Worm (Caenorhabditis elegans): ENCODE measurements around the gene B0244.5.

The B0244.5 gene

DNA sequence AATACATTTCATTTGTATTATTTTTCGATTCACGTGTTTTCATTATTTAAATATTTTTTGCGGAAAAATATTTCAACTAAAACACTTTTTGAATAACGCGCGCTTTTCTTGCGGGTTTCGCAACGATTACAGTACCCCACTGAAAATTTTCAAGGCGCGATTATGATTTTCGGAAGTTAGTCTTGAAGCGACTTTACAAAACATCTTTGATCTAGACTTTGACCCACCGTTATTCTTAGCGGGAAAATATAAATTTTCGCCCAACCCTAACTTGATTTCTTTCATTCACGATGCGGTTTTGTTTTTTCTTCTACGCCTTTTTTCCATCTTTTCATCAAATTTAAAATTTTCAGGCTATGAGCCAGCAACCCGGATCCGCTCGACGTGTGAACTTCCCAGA, 16.9 kb upstream of the B0244.5 start, which contains the start of gene egg-1:
Gene egg-1 (plus strand): TSS at position 354 of the 400 bp plus-strand sequence.
- TF ChIP-seq F23B12.7 (tag; optimal IDR thresholded peaks at IDR 0.05; ENCODE audit: insufficient read depth) = peak; percentile 75
- TF ChIP-seq cebp-2 (GFP tag; IDR thresholded peaks at IDR 0.05) = no peak
- no peak for TF ChIP-seq lsy-27 (tag; optimal IDR thresholded peaks at IDR 0.05; ENCODE audit: borderline replicate concordance, insufficient read depth)
- no peak for TF ChIP-seq B0261.1 (tag; optimal IDR thresholded peaks at IDR 0.05)
- TF ChIP-seq ekl-4 (GFP tag; IDR thresholded peaks at IDR 0.05) = 0 out of 2 replicates have a peak, but pooled peaks have one; percentile 59
- TF ChIP-seq xnd-1 (tag; optimal IDR thresholded peaks at IDR 0.05) = peak; percentile 98
- no peak; the same call in 1 of the 2 replicates for TF ChIP-seq C17E4.6 (GFP tag; IDR thresholded peaks at IDR 0.05)
- no peak for TF ChIP-seq atf-7 (tag; optimal IDR thresholded peaks at IDR 0.05)
- no peak for TF ChIP-seq ets-4 (GFP tag; optimal IDR thresholded peaks at IDR 0.05)
- TF ChIP-seq mcd-1 (GFP tag; IDR thresholded peaks at IDR 0.05) = peak; percentile 72
- TF ChIP-seq akir-1 (GFP tag; optimal IDR thresholded peaks at IDR 0.05) = no peak
- no peak for TF ChIP-seq hmg-20 (GFP tag; IDR thresholded peaks at IDR 0.05)
- TF ChIP-seq tbx-9 (tag; optimal IDR thresholded peaks at IDR 0.05; ENCODE audit: borderline replicate concordance) = no peak
- TF ChIP-seq ztf-3 (GFP tag; optimal IDR thresholded peaks at IDR 0.05) = no peak
- no peak for TF ChIP-seq nhr-120 (GFP tag; IDR thresholded peaks at IDR 0.05)
- TF ChIP-seq lin-26 (GFP tag; IDR thresholded peaks at IDR 0.05) = no peak
- peak; percentile 63 for TF ChIP-seq athp-1 (tag; optimal IDR thresholded peaks at IDR 0.05)
- TF ChIP-seq F37B4.10 (GFP tag; IDR thresholded peaks at IDR 0.05) = no peak
- no peak for TF ChIP-seq let-607 (tag; optimal IDR thresholded peaks at IDR 0.05)
- no peak for TF ChIP-seq gei-17 (GFP tag; optimal IDR thresholded peaks at IDR 0.05)
- TF ChIP-seq snpc-1.3 (tag; optimal IDR thresholded peaks at IDR 0.05; ENCODE audit: insufficient read depth) = peak; percentile 93
- no peak for TF ChIP-seq bed-2 (GFP tag; IDR thresholded peaks at IDR 0.05)
- no peak for TF ChIP-seq nfya-1 (tag; optimal IDR thresholded peaks at IDR 0.05; ENCODE audit: borderline replicate concordance, insufficient read depth)
- peak; percentile 75 for TF ChIP-seq unc-130 (GFP tag; optimal IDR thresholded peaks at IDR 0.05)
- peak; percentile 98 for TF ChIP-seq efl-1 (GFP tag; optimal IDR thresholded peaks at IDR 0.05)
- peak; percentile 99 for TF ChIP-seq madf-6 (GFP tag; IDR thresholded peaks at IDR 0.05)
- no peak for TF ChIP-seq sea-2 (GFP tag; IDR thresholded peaks at IDR 0.05)
- peak; percentile 92 for TF ChIP-seq F49E8.2 (tag; optimal IDR thresholded peaks at IDR 0.05; ENCODE audit: insufficient read depth)
- no peak for TF ChIP-seq nhr-27 (tag; optimal IDR thresholded peaks at IDR 0.05)
- TF ChIP-seq nhr-90 (tag; optimal IDR thresholded peaks at IDR 0.05) = no peak
- TF ChIP-seq ztf-26 (tag; optimal IDR thresholded peaks at IDR 0.05) = no peak
- TF ChIP-seq dpff-1 (tag; optimal IDR thresholded peaks at IDR 0.05) = no peak
- TF ChIP-seq F10E7.11 (tag; optimal IDR thresholded peaks at IDR 0.05) = no peak
- TF ChIP-seq ceh-58 (GFP tag; IDR thresholded peaks at IDR 0.05) = no peak
- peak; percentile 40 for TF ChIP-seq snpc-4 (GFP tag; optimal IDR thresholded peaks at IDR 0.05)
- peak in 3 of 4 experiments; percentile 8 to 60 (median 59) for TF ChIP-seq snpc-4 (tag; optimal IDR thresholded peaks at IDR 0.05)
- TF ChIP-seq Y67H2A.10 (GFP tag; conservative IDR thresholded peaks at IDR 0.05) = no peak
- no peak for TF ChIP-seq hlh-12 (tag; optimal IDR thresholded peaks at IDR 0.05)
- no peak for TF ChIP-seq ama-1 (optimal IDR thresholded peaks at IDR 0.05)
- TF ChIP-seq ama-1 (GFP tag; optimal IDR thresholded peaks at IDR 0.05) = no peak
- TF ChIP-seq nhr-179 (tag; optimal IDR thresholded peaks at IDR 0.05) = no peak
- TF ChIP-seq ccch-3 (GFP tag; optimal IDR thresholded peaks at IDR 0.05) = no peak
- 0 out of 2 replicates have a peak, but pooled peaks have one; percentile 21 for TF ChIP-seq attf-6 (GFP tag; IDR thresholded peaks at IDR 0.05)
- no peak for TF ChIP-seq F57A8.1 (GFP tag; optimal IDR thresholded peaks at IDR 0.05)
- no peak for TF ChIP-seq mxl-1 (tag; optimal IDR thresholded peaks at IDR 0.05)
- TF ChIP-seq zfh-2 (GFP tag; conservative IDR thresholded peaks at IDR 0.05) = no peak
- TF ChIP-seq T26A5.8 (tag; optimal IDR thresholded peaks at IDR 0.05) = no peak
- TF ChIP-seq hlh-26 (GFP tag; conservative IDR thresholded peaks at IDR 0.05) = no peak
- TF ChIP-seq rcor-1 (GFP tag; IDR thresholded peaks at IDR 0.05) = peak; percentile 83
- TF ChIP-seq ceh-40 (GFP tag; IDR thresholded peaks at IDR 0.05) = no peak

Measured in whole organism, young adult.